Fruit fly (Drosophila melanogaster): ENCODE data around the gene CG31988.

dm6 chr2L:21234388-21234984 is 31.9 kb upstream of the CG31988 start:
- TF ChIP-seq OdsH (GFP tag; optimal IDR thresholded peaks at IDR 0.05) (no peak), Blimp-1 (GFP tag; optimal IDR thresholded peaks at IDR 0.05) (no peak), Sox15 (GFP tag; optimal IDR thresholded peaks at IDR 0.05) (no peak), CG3032 (tag; optimal IDR thresholded peaks at IDR 0.05) (no peak), topi (GFP tag; optimal IDR thresholded peaks at IDR 0.05) (no peak), Lpt (GFP tag; optimal IDR thresholded peaks at IDR 0.05) (no peak)
